Worm (Caenorhabditis elegans): Measurements from ENCODE around the gene W05E10.1.

- TF ChIP-seq hlh-8 (tag; optimal IDR thresholded peaks at IDR 0.05), result no peak
- TF ChIP-seq unc-86 (tag; optimal IDR thresholded peaks at IDR 0.05), result no peak
- TF ChIP-seq ceh-9 (tag; optimal IDR thresholded peaks at IDR 0.05), result no peak
Observed at ce11 chrV:11676498-11676897, 15.0 kb downstream of the W05E10.1 start.

All from whole organism, late embryonic.